Worm (Caenorhabditis elegans): ENCODE measurements around the gene K05D4.9.

- TF ChIP-seq med-1 (GFP tag; optimal IDR thresholded peaks at IDR 0.05; ENCODE audit: insufficient read depth) = no peak
- no peak for TF ChIP-seq ztf-29 (GFP tag; IDR thresholded peaks at IDR 0.05)
- TF ChIP-seq ref-1 (GFP tag; conservative IDR thresholded peaks at IDR 0.05) = no peak
- no peak for TF ChIP-seq ztf-23 (GFP tag; IDR thresholded peaks at IDR 0.05)
These were observed 20.5 kb upstream of the K05D4.9 start, which contains the start of gene srh-279 for ce11 chrV:16192114-16192513.

Measured in whole organism, midembryonic.